Worm (Caenorhabditis elegans): Measurements from ENCODE around the gene dhs-29.

Gene dhs-29

DNA sequence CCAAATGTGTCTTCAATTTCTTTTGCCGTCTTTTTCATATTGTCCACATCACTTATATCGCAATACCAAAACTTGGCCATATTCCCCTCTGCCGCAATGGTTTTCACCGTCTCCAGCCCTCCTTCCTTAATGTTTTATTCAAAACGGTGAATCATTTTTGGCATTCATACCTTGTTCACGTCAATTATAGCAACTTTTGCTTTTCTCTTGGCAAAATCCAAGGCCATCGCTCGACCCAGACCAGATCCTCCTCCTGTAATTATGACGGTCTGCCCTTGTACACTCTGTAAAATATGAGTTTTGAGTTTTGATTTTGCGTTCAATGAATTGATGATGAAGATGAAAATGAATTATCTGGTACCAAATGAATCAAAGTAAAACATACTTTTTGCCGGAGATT, 300 bp downstream of the dhs-29 start:
- no peak for TF ChIP-seq tbx-37 (GFP tag; conservative IDR thresholded peaks at IDR 0.05)
- no peak for TF ChIP-seq tra-4 (tag; optimal IDR thresholded peaks at IDR 0.05)
- TF ChIP-seq B0310.2 (tag; optimal IDR thresholded peaks at IDR 0.05) = no peak
- no peak for TF ChIP-seq flt-1 (GFP tag; IDR thresholded peaks at IDR 0.05)
- TF ChIP-seq hmbx-1 (tag; optimal IDR thresholded peaks at IDR 0.05) = no peak
- no peak for TF ChIP-seq aly-1 (tag; optimal IDR thresholded peaks at IDR 0.05)
- no peak for TF ChIP-seq F13C5.2 (tag; optimal IDR thresholded peaks at IDR 0.05)
- TF ChIP-seq ets-7 (tag; optimal IDR thresholded peaks at IDR 0.05) = no peak
- TF ChIP-seq ceh-36 (tag; optimal IDR thresholded peaks at IDR 0.05) = no peak
- TF ChIP-seq hnd-1 (tag; optimal IDR thresholded peaks at IDR 0.05) = no peak
- TF ChIP-seq sea-1 (GFP tag; conservative IDR thresholded peaks at IDR 0.05) = no peak
- no peak for TF ChIP-seq ama-1 (optimal IDR thresholded peaks at IDR 0.05)
- TF ChIP-seq pes-1 (GFP tag; IDR thresholded peaks at IDR 0.05) = no peak
- no peak for TF ChIP-seq scrt-1 (GFP tag; IDR thresholded peaks at IDR 0.05)
- no peak for TF ChIP-seq ceh-13 (GFP tag; optimal IDR thresholded peaks at IDR 0.05)

DNA sequence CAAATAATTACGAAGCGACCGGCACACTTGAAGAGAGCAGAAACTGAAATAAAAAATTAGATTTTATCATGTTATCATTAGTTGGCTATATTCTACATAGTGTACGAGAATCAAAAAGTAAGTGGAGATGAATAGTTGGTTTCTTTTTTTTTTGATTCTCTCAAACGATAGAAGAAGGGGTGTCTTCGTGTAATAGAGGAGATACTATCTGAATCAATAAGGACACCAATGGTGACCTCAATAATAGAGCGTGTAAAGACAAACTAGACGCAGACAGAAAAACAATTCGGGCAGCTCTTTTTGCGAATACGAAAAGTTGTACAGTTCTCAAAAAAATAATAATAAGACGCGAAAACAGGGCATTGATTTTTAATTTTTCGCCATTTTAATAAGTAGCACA, 2.2 kb downstream of the dhs-29 start:
- TF ChIP-seq aly-1 (tag; optimal IDR thresholded peaks at IDR 0.05) (no peak), tbx-37 (GFP tag; conservative IDR thresholded peaks at IDR 0.05) (no peak), ceh-36 (tag; optimal IDR thresholded peaks at IDR 0.05) (no peak), scrt-1 (GFP tag; IDR thresholded peaks at IDR 0.05) (no peak)

DNA sequence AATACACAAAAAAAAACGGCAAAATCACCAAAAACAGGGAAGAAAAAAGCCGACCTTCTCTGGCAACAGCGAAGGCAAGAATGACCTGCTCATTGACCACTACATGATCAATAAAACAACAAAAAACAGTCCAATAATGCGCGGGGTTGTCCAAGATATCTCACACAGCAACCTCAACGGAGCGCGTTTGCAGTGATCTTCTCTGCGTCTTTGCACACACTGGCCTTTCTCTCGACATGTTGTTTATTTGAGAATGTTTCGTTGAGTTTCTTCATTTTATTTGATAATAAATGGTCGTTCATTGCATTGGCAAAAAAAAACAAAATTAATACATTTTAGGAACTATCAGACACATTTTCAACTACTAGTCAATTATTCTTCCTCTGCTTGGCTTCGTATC, 3.1 kb downstream of the dhs-29 start:
- TF ChIP-seq tra-4 (tag; optimal IDR thresholded peaks at IDR 0.05) = no peak
- no peak for TF ChIP-seq F13C5.2 (tag; optimal IDR thresholded peaks at IDR 0.05)
- no peak for TF ChIP-seq tbx-11 (GFP tag; IDR thresholded peaks at IDR 0.05)
- no peak for TF ChIP-seq tbx-37 (GFP tag; conservative IDR thresholded peaks at IDR 0.05)

DNA sequence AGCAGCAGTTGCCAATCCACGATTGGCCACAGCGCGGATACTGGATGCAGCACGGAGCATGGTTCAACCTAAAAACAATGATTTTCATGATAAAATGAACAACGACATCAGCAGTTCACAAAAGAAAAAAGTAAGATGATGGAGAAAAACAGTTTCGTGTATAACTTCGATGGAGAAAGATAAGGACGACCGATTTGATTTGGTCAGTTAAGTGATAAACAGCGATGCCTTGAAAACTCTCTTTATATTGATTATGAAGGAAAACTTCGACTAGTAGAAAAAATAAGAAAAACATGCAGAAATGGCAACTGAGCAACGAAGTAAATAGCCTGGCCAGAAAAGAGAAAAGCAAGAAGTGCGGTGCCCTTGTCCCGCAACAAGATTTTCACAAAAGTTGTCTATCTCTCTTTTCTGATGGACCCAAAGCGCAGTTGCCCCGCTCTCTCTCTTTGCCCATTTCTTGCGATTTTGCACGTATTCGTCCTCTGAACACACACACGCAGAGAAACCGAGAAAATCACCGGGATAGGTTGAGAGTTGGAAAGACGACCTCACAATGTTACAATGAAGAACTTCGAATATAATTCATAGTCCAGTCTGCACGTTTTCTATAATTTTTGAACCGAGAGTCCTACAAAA, 3.7 kb downstream of the dhs-29 start, which contains the start of gene pcca-1:
Gene pcca-1, minus strand, starts transcription at position 68 of the 639 bp plus-strand sequence.
- TF ChIP-seq tra-4 (tag; optimal IDR thresholded peaks at IDR 0.05) (no peak), ceh-13 (GFP tag; optimal IDR thresholded peaks at IDR 0.05) (no peak), flt-1 (GFP tag; IDR thresholded peaks at IDR 0.05) (no peak), scrt-1 (GFP tag; IDR thresholded peaks at IDR 0.05) (no peak), sea-1 (GFP tag; conservative IDR thresholded peaks at IDR 0.05) (no peak), ets-7 (tag; optimal IDR thresholded peaks at IDR 0.05) (no peak), tbx-11 (GFP tag; IDR thresholded peaks at IDR 0.05) (no peak), ama-1 (optimal IDR thresholded peaks at IDR 0.05) (no peak), ceh-36 (tag; optimal IDR thresholded peaks at IDR 0.05) (no peak), aly-1 (tag; optimal IDR thresholded peaks at IDR 0.05) (no peak), hmg-4 (GFP tag; optimal IDR thresholded peaks at IDR 0.05) (no peak), B0310.2 (tag; optimal IDR thresholded peaks at IDR 0.05) (no peak)

DNA sequence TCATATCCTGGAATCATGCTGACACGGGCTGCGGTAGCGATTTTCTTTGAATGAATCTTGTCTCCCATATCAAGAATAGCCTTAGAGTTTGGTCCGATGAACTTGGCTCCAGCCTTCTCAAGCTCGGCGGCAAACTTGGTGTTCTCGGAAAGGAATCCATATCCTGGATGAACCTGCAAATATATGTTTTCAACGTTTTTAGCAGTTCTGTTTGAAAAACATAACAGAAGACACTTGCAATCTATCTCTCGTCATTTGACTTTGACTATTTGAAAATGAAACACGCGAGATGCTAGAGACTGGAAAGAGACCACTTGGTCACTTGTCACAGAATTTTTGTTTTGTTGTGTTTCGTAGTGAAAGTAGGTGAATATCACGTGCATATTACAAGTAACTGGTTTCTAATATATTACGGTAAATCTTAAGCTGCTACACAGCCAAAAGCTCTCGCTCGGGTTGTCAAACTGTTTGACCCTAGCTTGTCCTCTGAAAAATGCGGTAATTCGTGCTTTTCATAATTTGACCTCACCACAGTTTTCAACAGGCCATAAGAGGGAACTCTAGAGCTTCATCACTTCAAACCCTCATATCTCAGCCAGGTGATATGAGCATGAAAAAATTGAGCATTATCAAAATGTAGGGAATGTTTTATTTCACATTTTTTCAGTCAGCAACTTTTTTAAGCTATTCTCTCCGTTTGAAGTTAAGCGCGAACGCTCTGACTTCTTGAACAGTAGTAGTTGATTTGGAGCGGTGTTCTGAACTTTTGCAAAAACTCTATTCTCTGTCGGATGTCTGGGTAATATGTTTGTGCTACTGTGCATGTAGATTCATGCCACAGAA, 4.9 kb downstream of the dhs-29 start:
- TF ChIP-seq sea-1 (GFP tag; conservative IDR thresholded peaks at IDR 0.05) (no peak), ceh-36 (tag; optimal IDR thresholded peaks at IDR 0.05) (no peak), flt-1 (GFP tag; IDR thresholded peaks at IDR 0.05) (no peak), tbx-37 (GFP tag; conservative IDR thresholded peaks at IDR 0.05) (no peak), tra-4 (tag; optimal IDR thresholded peaks at IDR 0.05) (no peak), hmbx-1 (tag; optimal IDR thresholded peaks at IDR 0.05) (no peak), aly-1 (tag; optimal IDR thresholded peaks at IDR 0.05) (no peak), hmg-4 (GFP tag; optimal IDR thresholded peaks at IDR 0.05) (no peak), pes-1 (GFP tag; IDR thresholded peaks at IDR 0.05) (no peak), ama-1 (optimal IDR thresholded peaks at IDR 0.05) (no peak)

DNA sequence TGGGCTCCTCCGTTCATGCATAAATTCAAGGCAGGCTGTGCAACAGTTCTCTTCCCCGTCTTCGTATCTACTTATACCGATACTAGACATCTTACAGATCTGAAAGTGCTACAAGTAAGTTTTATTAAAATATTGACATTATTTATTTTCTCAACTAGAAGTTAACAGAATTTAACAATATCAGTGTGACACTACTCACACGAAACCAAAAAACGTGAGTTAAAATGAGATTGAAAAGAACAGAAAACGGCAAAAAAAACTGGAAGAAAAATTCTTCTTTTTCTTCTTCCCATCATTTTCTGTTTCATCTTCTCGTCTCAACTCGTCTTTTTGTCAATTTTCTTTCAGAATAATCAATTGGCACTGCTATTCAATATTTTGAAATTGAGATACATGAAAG, 7.8 kb downstream of the dhs-29 start, which contains the start of gene F27D9.12:
Gene F27D9.12, minus strand, starts transcription at position 101 of the 400 bp plus-strand sequence.
- TF ChIP-seq B0310.2 (tag; optimal IDR thresholded peaks at IDR 0.05) = no peak

DNA sequence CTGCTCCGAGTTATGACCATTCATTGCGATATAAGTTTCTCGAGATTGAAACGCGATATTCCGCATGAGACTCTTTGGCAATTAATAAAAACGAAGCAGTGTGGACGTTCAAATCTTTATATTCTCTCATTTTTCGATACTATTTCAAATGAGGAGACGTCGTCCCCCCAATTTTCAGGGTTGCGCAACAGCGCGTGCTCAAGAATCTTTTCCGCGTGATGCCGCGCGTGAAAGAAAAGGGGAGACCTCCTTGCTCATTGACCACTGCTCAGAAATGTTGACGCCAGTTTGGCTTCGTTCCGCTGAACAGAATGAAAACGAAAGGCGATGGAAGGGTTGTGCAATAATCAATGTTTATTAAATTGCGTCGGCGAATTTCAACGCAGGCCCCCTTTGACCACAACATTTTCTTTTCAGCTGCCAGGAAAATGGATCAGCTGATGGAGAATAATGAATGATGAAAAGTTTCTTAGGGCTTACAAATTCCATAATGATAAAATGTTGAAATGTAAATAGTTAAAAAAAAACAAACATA, 9.2 kb downstream of the dhs-29 start:
- TF ChIP-seq hmg-4 (GFP tag; optimal IDR thresholded peaks at IDR 0.05) (peak; percentile 25), aly-1 (tag; optimal IDR thresholded peaks at IDR 0.05) (no peak)

DNA sequence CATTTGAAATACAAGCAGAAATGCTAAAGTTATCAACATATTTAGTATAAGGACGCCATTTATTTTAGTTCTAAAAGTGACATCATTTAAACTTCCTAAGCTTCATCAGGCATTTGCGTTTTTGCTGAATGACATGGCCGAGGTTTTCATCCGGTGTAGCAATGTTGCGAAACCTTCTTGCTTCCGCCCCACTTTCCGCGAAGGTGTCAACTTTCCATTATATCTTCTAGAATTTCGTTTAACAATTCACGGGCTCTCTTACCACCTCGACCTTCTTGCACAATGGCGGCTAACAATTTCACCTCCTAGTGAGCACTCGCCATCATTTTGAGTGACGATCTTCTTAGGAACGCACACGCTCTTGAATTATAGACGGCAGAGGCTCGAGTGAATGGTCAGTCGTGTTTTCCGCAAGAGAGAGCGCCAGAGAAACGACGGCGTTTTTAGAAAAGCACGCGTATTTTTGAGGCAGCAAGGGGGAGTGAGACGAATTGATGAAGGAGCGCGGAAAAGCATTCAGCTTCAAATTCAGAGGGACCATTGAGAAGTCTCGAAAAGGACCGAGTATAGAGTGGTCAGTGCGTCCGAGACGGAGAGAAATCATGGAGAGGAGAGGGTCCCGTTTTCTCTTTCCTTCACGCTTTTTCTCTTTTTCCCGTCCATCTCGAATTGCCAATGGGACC, 10.9 kb downstream of the dhs-29 start:
- no peak for TF ChIP-seq tbx-11 (GFP tag; IDR thresholded peaks at IDR 0.05)
- TF ChIP-seq scrt-1 (GFP tag; IDR thresholded peaks at IDR 0.05) = no peak
- TF ChIP-seq hnd-1 (tag; optimal IDR thresholded peaks at IDR 0.05) = no peak
- no peak for TF ChIP-seq B0310.2 (tag; optimal IDR thresholded peaks at IDR 0.05)
- no peak for TF ChIP-seq ceh-36 (tag; optimal IDR thresholded peaks at IDR 0.05)
- no peak for TF ChIP-seq tra-4 (tag; optimal IDR thresholded peaks at IDR 0.05)
- TF ChIP-seq hmg-4 (GFP tag; optimal IDR thresholded peaks at IDR 0.05) = peak; percentile 8
- TF ChIP-seq ceh-13 (GFP tag; optimal IDR thresholded peaks at IDR 0.05) = no peak
- TF ChIP-seq ets-7 (tag; optimal IDR thresholded peaks at IDR 0.05) = no peak

All from whole organism, early embryonic.